Fruit fly (Drosophila melanogaster): ENCODE measurements around the gene Hsp70Aa.

Hsp70Aa gene

DNA sequence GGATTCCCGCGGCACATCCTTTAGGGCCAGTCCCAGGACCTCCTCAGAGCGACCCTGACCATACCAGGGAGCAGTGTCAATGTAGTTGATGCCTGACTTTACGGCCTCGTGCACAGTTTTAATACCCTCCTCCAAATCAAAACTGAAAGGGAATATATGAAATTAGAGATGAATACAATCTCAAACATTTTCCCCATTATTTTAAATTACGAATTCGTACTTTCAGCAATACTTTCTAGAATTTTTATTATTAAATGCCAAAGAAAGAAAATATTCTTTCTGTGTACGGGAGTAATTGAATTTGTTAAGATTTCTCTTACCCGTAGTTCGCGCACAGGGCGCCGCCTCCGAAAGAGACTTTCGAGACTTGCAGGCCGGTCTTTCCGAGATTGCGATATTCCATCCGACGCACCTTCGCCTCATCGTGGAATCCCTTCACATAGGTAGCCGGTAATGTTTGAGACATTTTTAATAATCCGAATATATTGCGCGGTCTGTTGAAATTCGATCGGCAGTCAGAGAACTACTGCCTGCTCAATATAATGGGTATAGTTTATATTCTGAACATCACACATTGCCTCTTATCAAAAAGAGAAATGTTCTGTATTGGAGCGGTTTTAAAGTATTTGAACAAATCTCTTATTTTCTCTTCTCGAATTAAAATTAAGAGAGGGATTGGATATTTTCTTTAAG is 23.7 kb upstream of the Hsp70Aa start, which contains the start of gene CG18547:
Gene CG18547 (minus strand): TSS at position 512 of the 693 bp plus-strand sequence.
- TF ChIP-seq EcR (GFP tag; optimal IDR thresholded peaks at IDR 0.05) (no peak), psq (optimal IDR thresholded peaks at IDR 0.05) (no peak), CG8478 (optimal IDR thresholded peaks at IDR 0.05) (no peak), usp (GFP tag; optimal IDR thresholded peaks at IDR 0.05) (no peak), pan (optimal IDR thresholded peaks at IDR 0.05) (no peak), Dll (optimal IDR thresholded peaks at IDR 0.05) (no peak)

DNA sequence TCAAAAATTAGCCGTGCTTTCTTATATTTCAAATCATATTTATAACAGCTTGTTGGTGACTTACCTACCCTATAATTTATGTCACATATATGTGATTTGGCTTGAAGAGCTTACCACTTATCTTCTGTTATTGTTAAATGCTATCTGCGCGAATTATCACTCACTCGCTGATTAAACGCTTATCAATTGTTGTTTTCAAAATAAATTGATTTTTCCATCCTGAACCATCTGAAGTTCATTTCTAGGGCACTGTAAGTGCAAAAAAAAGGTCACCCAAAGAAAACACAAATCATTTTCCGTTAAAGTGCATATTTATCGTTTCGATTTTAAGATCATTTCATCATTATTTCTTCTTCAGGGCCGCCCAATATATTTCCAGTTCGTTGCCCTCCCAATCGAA is 21.9 kb upstream of the Hsp70Aa start:
- TF ChIP-seq psq (optimal IDR thresholded peaks at IDR 0.05) (no peak), pan (optimal IDR thresholded peaks at IDR 0.05) (no peak), Dll (optimal IDR thresholded peaks at IDR 0.05) (no peak), EcR (GFP tag; optimal IDR thresholded peaks at IDR 0.05) (no peak), CG8478 (optimal IDR thresholded peaks at IDR 0.05) (no peak), usp (GFP tag; optimal IDR thresholded peaks at IDR 0.05) (no peak)

DNA sequence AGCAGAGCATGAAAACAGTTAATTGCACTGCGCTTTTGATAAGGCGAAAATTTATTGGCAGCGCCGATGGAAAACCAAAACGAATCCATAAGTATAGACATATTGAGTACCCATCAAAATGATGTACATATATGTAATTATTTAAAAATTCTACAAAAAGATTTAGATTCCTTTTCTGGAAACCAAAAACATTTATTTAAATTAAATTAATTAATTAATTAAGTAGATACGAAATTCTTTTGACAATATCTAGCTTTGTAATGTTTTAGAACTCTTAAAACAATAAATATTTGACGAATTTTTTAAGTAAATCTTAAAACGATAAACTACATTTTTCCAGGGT is 21.0 kb upstream of the Hsp70Aa start:
- no peak for TF ChIP-seq usp (GFP tag; optimal IDR thresholded peaks at IDR 0.05)
- no peak for TF ChIP-seq psq (optimal IDR thresholded peaks at IDR 0.05)
- TF ChIP-seq Dll (optimal IDR thresholded peaks at IDR 0.05) = no peak
- TF ChIP-seq CG8478 (optimal IDR thresholded peaks at IDR 0.05) = no peak
- TF ChIP-seq pan (optimal IDR thresholded peaks at IDR 0.05) = peak; percentile 44
- no peak for TF ChIP-seq EcR (GFP tag; optimal IDR thresholded peaks at IDR 0.05)

DNA sequence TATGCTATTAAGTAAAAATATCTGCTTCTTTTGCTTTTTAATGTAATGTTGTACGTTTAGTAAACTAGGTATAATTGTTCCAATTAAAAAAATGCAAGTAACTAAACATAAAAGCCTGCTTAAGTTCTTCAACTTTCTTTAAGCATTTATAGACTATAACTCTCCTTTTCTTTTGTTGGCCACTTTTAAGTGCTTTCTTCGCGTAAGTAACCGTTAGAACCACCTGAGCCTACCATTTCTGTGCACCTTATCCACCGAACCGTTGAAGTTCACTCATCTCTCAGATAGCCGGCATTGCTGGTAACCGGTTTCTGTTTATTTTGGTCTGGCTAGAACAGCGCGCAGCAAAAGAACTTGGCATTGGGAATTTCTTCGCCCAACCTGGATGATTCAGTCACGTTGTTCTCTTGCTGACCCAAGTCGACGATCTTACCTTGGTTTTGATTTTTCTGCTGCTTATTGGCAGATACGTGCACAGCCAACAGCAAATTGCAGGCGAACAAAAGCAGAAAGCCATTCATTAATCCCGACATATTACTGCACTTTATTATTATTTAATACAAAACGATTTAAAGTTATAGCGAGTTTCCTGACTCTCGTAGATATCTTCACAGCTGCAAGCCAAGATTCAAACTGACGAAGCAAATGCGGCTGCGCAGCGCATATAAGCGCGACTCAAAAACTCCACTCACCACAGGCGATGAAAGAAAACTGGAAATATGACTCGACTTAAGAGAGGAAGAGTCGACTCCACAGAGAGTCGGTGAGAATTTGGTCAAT is 20.4 kb upstream of the Hsp70Aa start, which contains the start of gene CG10005:
Gene CG10005 (minus strand): TSS at position 642 of the 780 bp plus-strand sequence.
- no peak for TF ChIP-seq Dll (optimal IDR thresholded peaks at IDR 0.05)
- no peak for TF ChIP-seq pan (optimal IDR thresholded peaks at IDR 0.05)
- TF ChIP-seq CG8478 (optimal IDR thresholded peaks at IDR 0.05) = no peak
- TF ChIP-seq psq (optimal IDR thresholded peaks at IDR 0.05) = no peak
- TF ChIP-seq EcR (GFP tag; optimal IDR thresholded peaks at IDR 0.05) = peak in 1 of 2 experiments; percentile 67
- TF ChIP-seq usp (GFP tag; optimal IDR thresholded peaks at IDR 0.05) = no peak

DNA sequence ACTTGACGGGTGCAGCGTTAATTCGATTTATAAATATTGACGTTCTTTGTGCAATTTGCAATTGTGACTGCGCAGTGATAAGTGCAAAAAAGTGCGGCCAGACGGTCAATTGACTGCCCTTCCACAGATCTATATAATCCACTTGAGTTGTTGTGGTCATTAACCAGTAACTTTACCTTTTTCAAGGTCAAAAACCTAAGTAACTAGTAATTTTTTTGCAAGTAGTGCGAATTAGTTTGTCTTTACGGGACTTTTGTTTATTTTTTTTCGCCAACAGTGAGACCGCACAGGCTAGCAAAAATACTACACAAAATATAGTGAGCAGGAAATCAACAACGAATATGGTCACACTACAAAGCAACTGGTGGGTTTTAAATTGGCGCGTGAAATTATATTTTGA is 18.3 kb upstream of the Hsp70Aa start, which contains the start of gene Tango9:
Gene Tango9 (minus strand): TSS at position 280 of the 400 bp plus-strand sequence.
- TF ChIP-seq pan (optimal IDR thresholded peaks at IDR 0.05) = no peak
- no peak for TF ChIP-seq Dll (optimal IDR thresholded peaks at IDR 0.05)
- TF ChIP-seq usp (GFP tag; optimal IDR thresholded peaks at IDR 0.05) = no peak
- TF ChIP-seq psq (optimal IDR thresholded peaks at IDR 0.05) = no peak
- no peak for TF ChIP-seq CG8478 (optimal IDR thresholded peaks at IDR 0.05)
- no peak for TF ChIP-seq EcR (GFP tag; optimal IDR thresholded peaks at IDR 0.05)

DNA sequence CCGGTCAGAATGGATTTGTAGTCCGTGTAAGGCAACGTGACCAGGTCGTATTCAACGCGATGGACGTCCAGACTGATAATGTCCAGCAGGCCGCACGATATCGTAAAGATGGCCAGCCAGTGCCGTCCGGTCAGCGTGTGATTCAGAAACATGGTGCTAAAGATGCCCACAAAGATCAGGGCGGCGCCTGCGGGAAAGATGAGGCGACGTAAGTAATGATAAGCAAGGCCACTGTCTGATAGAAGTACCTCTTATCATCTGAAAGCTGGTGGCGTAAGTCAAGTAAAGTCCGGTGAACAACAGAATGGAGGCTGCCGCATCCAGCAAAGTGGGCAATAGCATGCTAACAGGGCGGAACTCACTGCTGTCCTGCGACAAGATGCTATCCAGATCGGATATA is 17.5 kb upstream of the Hsp70Aa start:
- TF ChIP-seq Dll (optimal IDR thresholded peaks at IDR 0.05) = no peak
- no peak for TF ChIP-seq psq (optimal IDR thresholded peaks at IDR 0.05)
- no peak for TF ChIP-seq usp (GFP tag; optimal IDR thresholded peaks at IDR 0.05)
- TF ChIP-seq pan (optimal IDR thresholded peaks at IDR 0.05) = no peak
- TF ChIP-seq CG8478 (optimal IDR thresholded peaks at IDR 0.05) = no peak
- TF ChIP-seq EcR (GFP tag; optimal IDR thresholded peaks at IDR 0.05) = no peak

DNA sequence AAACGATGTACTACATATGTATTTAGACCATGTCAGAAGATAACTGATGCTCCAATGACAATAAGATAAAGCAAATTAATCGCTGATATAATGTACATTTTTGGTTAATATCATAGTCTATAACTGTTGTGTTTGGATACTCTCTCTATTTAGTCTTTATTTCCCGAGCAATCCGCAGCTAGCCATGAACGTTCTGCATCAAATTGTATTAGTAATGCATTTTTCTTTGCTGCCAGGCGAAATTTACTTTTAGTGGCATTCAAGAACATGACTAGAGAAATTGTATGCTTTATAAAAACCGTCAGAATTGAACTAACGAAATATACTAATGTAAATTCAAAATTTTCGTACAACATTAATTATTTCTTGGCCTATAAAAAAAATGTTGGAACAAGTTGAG is 15.1 kb upstream of the Hsp70Aa start, which contains the start of gene GC2:
Gene GC2 (plus strand): TSS at position 301 of the 400 bp plus-strand sequence.
- no peak for TF ChIP-seq psq (optimal IDR thresholded peaks at IDR 0.05)
- no peak for TF ChIP-seq EcR (GFP tag; optimal IDR thresholded peaks at IDR 0.05)
- TF ChIP-seq pan (optimal IDR thresholded peaks at IDR 0.05) = no peak
- no peak for TF ChIP-seq CG8478 (optimal IDR thresholded peaks at IDR 0.05)
- TF ChIP-seq usp (GFP tag; optimal IDR thresholded peaks at IDR 0.05) = no peak
- no peak for TF ChIP-seq Dll (optimal IDR thresholded peaks at IDR 0.05)

DNA sequence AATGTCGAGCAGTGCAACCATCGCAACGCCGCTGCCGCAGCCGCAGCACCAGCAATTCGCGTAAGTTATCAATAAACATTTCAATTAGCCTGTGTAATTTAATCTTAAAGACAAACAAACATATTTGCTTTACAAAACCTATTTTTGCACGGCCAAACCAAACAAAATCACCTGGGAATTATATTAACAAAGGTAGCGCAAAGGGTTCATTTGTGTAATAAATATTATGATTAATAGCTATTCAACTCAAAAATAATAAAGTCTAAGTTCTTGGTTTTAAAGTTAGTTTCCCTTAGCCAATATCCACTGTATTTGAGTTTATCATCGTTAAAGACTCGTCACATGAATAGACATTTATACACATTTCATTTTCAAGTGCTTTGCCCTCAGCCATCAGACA is 12.9 kb upstream of the Hsp70Aa start:
- TF ChIP-seq CG8478 (optimal IDR thresholded peaks at IDR 0.05) (no peak), psq (optimal IDR thresholded peaks at IDR 0.05) (no peak), Dll (optimal IDR thresholded peaks at IDR 0.05) (no peak), EcR (GFP tag; optimal IDR thresholded peaks at IDR 0.05) (no peak), usp (GFP tag; optimal IDR thresholded peaks at IDR 0.05) (no peak), pan (optimal IDR thresholded peaks at IDR 0.05) (no peak)

DNA sequence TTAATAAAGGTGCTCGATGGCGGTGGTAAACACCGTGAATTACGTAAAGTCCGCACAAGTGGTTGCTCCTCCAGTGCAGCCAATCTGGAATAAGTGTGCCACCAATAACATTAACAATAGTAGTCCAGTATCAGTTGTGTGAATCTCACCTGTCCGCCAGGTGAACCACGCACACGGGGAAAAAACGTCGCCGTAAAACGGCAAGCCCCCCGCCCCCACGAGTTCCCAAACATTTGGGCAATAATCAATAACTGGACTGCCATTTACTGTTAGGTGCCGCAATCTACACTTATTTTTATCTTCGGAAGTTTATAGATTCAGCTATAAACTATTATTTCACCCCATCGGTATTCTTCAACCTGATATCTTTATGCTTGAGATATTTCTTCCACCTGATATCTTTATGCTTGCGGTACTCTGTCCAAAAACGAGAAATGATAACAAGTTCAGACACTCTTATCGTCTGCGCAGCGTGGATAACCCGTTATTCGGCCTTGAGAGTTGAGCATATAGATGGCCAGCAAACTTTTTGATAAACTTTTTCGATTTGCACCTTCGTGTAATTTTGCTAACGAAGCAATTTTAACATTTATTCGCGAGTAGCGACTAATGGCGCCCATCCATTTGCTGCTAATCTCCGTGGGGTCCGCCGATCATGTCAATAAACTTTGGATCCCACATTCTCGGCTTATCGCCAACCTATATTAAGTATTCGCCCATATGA is 11.8 kb upstream of the Hsp70Aa start:
- TF ChIP-seq EcR (GFP tag; optimal IDR thresholded peaks at IDR 0.05) (no peak), psq (optimal IDR thresholded peaks at IDR 0.05) (no peak), usp (GFP tag; optimal IDR thresholded peaks at IDR 0.05) (no peak), CG8478 (optimal IDR thresholded peaks at IDR 0.05) (no peak), Dll (optimal IDR thresholded peaks at IDR 0.05) (no peak), pan (optimal IDR thresholded peaks at IDR 0.05) (no peak)

DNA sequence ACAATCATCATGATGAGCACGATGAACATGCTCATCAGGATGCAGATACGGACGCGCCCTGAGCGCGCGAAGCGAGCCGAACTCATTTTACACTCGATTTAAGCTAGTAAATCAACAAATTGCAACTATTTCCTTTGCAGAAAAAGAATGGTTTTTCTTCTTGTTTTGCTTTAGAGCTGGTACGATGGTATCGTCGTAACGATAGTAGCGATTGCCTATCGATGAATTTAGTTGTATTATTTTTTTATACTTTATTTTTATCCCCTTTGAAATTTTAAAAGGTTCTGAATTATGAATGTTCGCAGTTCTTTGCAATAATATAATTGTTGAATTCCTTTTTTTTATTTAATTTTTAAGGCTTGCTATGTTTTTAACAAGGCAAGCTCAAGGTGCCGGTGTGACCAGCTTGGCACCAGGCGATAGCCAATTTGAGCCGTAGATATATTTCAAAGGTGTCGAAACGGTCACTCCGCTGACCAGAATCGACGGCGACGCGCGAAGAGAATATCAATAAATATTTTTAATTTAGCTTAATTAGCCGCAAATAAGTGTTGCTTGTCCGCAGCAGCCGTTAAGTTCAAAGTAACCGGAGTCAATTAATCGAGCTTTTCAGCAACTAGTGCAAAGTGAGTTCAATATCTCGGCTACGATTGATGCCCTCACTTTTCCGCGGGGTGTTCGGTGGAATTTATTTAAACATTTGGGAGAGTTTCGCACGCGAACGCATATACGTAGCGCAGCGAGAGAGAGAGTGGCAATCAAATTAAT is 11.1 kb upstream of the Hsp70Aa start, which contains the start of the genes CG12213 and GC1:
Gene CG12213 (minus strand): TSS at position 430 of the 768 bp plus-strand sequence.
Gene GC1 (plus strand): TSS at position 447 of the 768 bp plus-strand sequence.
- TF ChIP-seq CG8478 (optimal IDR thresholded peaks at IDR 0.05) (no peak), pan (optimal IDR thresholded peaks at IDR 0.05) (no peak), psq (optimal IDR thresholded peaks at IDR 0.05) (no peak), Dll (optimal IDR thresholded peaks at IDR 0.05) (no peak), usp (GFP tag; optimal IDR thresholded peaks at IDR 0.05) (no peak), EcR (GFP tag; optimal IDR thresholded peaks at IDR 0.05) (no peak)
